Fruit fly (Drosophila melanogaster): ENCODE results near the gene CG13933.
A peak's percentile ranks its signal among the peaks of the same experiment; 100 is the strongest.

Gene CG13933

dm6 chr3L:1730160-1730595, 44.8 kb downstream of the CG13933 start:
- TF ChIP-seq ss (GFP tag; optimal IDR thresholded peaks at IDR 0.05) = peak in 1 of 2 experiments; percentile 61
- TF ChIP-seq Blimp-1 (GFP tag; optimal IDR thresholded peaks at IDR 0.05) = peak; percentile 96
- TF ChIP-seq CG16779 (tag; optimal IDR thresholded peaks at IDR 0.05) = no peak
- TF ChIP-seq CG6808 (GFP tag; optimal IDR thresholded peaks at IDR 0.05) = peak; percentile 16
- TF ChIP-seq CG4318 (GFP tag; optimal IDR thresholded peaks at IDR 0.05) = no peak
- peak; percentile 33 for TF ChIP-seq dsx (GFP tag; optimal IDR thresholded peaks at IDR 0.05; ENCODE audit: poor library complexity, severe bottlenecking)
- peak; percentile 25 for TF ChIP-seq Eip78C (GFP tag)
- TF ChIP-seq spab (GFP tag; optimal IDR thresholded peaks at IDR 0.05) = no peak
- no peak for TF ChIP-seq CG32006 (GFP tag; optimal IDR thresholded peaks at IDR 0.05)

dm6 chr3L:1729380-1730159, 45.4 kb downstream of the CG13933 start:
- TF ChIP-seq CG6854 (GFP tag; optimal IDR thresholded peaks at IDR 0.05) (peak; percentile 34), CG8319 (GFP tag; optimal IDR thresholded peaks at IDR 0.05) (no peak)

- TF ChIP-seq vri (GFP tag; optimal IDR thresholded peaks at IDR 0.05) (no peak), Eip75B (GFP tag; optimal IDR thresholded peaks at IDR 0.05) (no peak), CG6163 (GFP tag; IDR thresholded peaks at IDR 0.05) (no peak), salr (GFP tag; optimal IDR thresholded peaks at IDR 0.05) (no peak), OdsH (GFP tag; optimal IDR thresholded peaks at IDR 0.05) (no peak), topi (GFP tag; optimal IDR thresholded peaks at IDR 0.05) (no peak), CG11762 (GFP tag; optimal IDR thresholded peaks at IDR 0.05; ENCODE audit: insufficient read depth) (no peak), CG11294 (GFP tag; IDR thresholded peaks at IDR 0.05) (no peak), Blimp-1 (GFP tag; optimal IDR thresholded peaks at IDR 0.05) (no peak), Eip78C (GFP tag) (no peak), CG10631 (GFP tag; optimal IDR thresholded peaks at IDR 0.05) (no peak), CG6276 (GFP tag; optimal IDR thresholded peaks at IDR 0.05) (no peak), Ets21C (GFP tag; optimal IDR thresholded peaks at IDR 0.05) (no peak)
These were observed 47.5 kb downstream of the CG13933 start for dm6 chr3L:1727431-1727830.

dm6 chr3L:1726747-1727146, 48.2 kb downstream of the CG13933 start:
- peak; percentile 76 for TF ChIP-seq svp (GFP tag)
- peak; percentile 24 for TF ChIP-seq vri (GFP tag; optimal IDR thresholded peaks at IDR 0.05)
- TF ChIP-seq CG34406 (GFP tag; optimal IDR thresholded peaks at IDR 0.05) = no peak
- TF ChIP-seq CG8319 (GFP tag; optimal IDR thresholded peaks at IDR 0.05) = no peak
- TF ChIP-seq topi (GFP tag; optimal IDR thresholded peaks at IDR 0.05) = no peak

dm6 chr3L:1724090-1724489, 50.9 kb downstream of the CG13933 start, which contains the start of gene CG12035:
Gene CG12035, plus strand, starts transcription at chr3L:1724390.
- TF ChIP-seq acj6 (GFP tag; optimal IDR thresholded peaks at IDR 0.05) = no peak
- TF ChIP-seq CG6792 (GFP tag; optimal IDR thresholded peaks at IDR 0.05) = no peak
- TF ChIP-seq Hr38 (GFP tag; optimal IDR thresholded peaks at IDR 0.05) = no peak
- TF ChIP-seq CG32006 (GFP tag; optimal IDR thresholded peaks at IDR 0.05) = no peak
- no peak for TF ChIP-seq cyc (GFP tag; optimal IDR thresholded peaks at IDR 0.05)
- no peak for TF ChIP-seq Sox14 (GFP tag; optimal IDR thresholded peaks at IDR 0.05)
- TF ChIP-seq CG9139 (GFP tag; optimal IDR thresholded peaks at IDR 0.05) = no peak
- TF ChIP-seq topi (GFP tag; optimal IDR thresholded peaks at IDR 0.05) = no peak
- no peak for TF ChIP-seq fd85E (GFP tag; optimal IDR thresholded peaks at IDR 0.05)
